Fruit fly (Drosophila melanogaster) S2 (cell line): ENCODE measurements around the gene fy.
A peak's percentile ranks its signal among the peaks of the same experiment; 100 is the strongest.

Source experiments
- CG8478 ChIP-seq: fragments of >200 bp; optimal IDR thresholded peaks from 2 replicates; lab custom pipeline; 2018
- CTCF ChIP-seq, 2 experiments: fragments of >200 bp; optimal IDR thresholded peaks; 2 replicates each; lab custom pipeline; 2018

Gene fy

DNA sequence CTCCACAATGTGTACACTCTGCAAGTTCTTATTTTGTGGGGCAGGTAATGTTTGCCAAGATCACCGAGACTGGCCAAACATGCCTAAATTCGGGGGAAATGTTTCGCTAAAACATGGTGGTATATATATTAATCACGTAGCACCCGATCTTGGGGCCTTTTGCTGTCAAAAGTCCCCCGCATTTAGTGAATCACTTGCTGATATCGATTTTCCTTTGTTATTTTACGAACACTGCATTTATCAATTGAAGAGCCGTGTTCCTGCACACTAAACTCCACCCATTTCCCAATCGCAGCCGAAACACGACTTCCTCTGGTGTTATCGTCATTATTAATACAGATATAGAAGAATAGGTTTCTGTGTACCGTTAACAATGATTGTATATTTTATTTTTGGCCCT, 18.6 kb upstream of the fy start:
- TF ChIP-seq CTCF (optimal IDR thresholded peaks at IDR 0.05; lab: Kevin White, UChicago) (no peak), CG8478 (lab: Kevin White, UChicago) (no peak)

DNA sequence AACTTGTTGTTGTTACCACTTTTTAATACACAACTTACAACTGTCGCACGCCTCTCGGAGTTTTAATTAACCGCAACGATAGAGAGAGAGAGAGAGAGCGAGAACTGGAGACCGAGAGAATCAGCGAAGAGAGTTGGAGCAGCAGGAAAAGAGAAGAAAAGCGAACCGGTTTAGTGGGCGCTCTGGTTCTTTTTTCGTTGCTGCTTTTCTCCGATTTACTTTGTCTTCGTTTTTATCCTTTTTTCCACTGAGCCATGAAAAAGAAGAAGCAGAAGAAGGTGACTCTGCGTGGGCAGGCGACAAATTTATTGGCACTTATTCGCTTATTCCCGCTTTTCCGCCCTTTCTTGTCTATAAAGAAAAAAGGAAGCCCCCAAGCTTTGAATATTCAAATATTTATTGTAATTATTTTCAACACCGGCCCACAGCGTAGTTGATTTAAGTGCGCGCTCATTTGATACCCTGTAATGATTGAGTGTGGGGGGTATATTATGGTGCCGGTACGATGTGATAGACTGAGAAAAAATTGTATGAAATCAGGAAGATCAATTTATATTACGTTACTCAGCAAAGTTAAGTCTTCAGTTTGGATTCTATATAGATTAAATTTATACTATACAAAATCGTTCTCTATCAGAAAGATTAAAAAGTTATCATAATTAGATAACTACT, 17.3 kb upstream of the fy start:
- no peak for TF ChIP-seq CTCF (optimal IDR thresholded peaks at IDR 0.05; lab: Kevin White, UChicago)
- no peak for TF ChIP-seq CG8478 (lab: Kevin White, UChicago)

DNA sequence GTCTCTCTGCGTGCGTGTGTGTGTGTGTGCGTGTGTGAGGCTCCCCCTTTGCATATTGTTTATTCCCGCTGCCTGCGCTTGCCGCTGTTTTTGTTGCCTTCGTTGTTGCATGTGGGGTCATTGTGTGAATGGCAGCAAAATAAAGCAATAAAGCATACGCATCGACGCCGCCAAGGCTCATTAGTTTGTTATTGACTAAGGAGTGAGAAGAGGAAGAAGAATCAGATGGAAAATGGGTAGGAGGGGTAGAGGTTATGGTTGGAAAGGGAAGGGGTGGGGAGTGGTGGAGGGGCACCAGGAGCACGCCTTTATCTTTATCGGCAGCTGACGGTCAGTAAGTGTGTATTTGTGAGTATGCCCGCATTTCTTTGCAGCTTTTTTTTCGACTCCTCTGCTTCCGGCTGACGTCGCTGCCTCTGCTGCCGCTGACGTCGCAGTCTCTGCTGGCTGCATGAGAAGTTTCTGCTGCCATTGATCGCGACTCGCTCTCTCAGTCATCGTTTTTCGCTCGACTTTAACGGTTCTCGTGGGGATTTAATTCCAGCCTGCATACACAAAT, 16.4 kb upstream of the fy start:
- TF ChIP-seq CTCF (optimal IDR thresholded peaks at IDR 0.05; lab: Kevin White, UChicago) = no peak
- no peak for TF ChIP-seq CG8478 (lab: Kevin White, UChicago)

DNA sequence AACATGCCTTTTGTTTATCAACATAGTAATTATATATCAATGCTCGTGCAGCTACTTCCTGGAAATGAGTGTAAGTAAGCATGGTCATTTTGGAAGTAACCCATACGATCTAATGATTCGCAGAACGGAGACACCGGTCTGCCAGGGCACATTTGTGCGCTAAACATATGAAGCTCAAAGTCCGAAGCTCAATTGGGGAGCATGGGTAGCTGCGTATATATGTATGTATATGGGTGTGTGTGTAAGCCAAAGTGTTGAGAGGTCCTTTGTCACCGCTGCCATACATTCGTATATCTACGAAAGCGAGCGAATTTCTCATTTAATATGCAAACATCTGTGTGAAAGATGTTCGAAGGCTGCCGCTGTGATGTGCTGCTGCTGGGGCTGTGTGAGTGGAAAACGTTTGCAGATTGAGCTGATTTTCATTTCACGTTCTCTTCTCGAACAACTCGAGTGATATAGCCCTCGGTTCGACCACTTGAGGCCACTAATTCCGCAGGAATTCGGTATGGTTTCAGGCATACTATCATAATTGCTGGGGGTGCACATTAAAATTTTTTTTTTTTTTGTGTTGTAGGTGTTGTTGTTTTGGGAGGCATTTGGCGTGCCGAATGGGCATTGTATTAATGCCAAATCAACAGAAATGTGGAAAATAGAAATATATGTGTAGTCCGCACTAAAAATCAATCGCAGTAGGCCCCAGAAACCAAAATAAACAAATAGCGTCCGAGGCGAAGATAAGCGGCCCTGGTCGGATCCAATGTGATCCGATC, 15.2 kb upstream of the fy start:
- no peak for TF ChIP-seq CTCF (optimal IDR thresholded peaks at IDR 0.05; lab: Kevin White, UChicago)
- TF ChIP-seq CG8478 (lab: Kevin White, UChicago) = peak; percentile 23

DNA sequence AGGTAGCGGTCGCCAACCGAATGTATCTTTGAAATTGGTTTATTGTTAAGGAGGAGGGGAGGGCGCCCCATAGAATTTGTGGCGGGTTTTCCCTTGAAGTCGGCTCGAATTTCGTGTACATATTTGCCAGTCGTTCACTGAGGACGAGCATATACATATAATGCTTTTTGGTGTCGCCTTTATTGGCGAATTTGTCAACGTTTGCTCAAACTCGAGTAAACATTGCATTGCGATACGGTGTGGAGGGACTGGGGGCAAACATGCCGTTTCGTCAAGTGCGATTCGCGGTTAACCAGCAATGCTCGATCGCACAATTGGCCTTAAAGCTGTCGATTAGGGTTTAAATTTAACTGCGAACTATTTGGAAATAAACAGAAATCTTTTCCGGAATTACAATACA, 14.5 kb upstream of the fy start:
- TF ChIP-seq CTCF (optimal IDR thresholded peaks at IDR 0.05; lab: Kevin White, UChicago) = no peak
- no peak for TF ChIP-seq CG8478 (lab: Kevin White, UChicago)

dm6 chr2L:8416350-8417046, 13.4 kb upstream of the fy start:
- no peak for TF ChIP-seq CG8478 (lab: Kevin White, UChicago)
- TF ChIP-seq CTCF (optimal IDR thresholded peaks at IDR 0.05; lab: Kevin White, UChicago) = no peak

DNA sequence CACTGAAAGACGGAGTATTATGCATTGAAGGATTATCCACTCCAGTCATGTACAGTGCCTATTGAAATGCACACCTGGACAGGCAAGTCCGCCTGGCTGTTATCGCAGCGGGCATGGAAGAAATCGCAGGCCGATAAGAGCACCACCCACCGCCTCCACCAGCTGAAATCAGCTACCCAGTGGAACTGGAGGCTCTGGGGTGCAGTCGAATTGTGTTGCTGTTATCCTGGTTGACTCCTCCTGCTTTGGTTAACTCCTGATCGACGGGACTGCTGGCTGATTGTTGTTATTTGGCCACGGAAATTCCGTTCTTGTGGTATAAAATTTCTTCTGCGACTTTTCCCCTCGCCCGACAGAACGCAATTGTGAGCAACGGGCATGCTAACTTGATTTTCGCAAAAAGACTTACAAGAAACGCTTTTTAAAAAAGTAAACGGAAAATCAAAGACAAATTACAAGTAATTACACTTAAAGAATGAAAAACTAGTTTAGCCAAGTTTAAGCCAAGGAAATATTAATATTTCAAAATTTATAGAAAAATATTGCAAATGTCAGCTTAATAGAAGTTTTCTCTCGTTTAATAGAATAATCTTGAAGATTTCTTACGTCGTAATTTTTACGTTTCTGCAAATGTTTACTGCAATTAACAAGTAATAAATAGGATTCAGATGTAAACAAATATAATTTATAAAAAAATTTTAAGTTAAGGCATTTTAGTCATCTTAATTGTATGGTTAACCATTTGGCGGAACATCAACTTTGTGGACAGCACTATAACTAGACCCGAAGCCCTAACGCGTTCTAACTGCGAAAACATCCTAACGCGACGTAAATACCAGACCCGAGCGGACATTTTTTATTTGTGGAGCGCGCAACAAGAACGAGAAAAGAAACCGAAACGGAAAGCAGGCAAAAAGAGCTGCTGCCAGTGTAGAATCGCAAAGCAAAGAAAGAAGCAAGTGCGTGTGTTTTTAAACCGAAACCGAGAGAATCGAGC, 12.1 kb upstream of the fy start, which contains the start of the genes CG13398 and Akap200:
CG13398 (minus strand) TSS at position 370 of the 997 bp plus-strand sequence.
Akap200 (plus strand) TSS at position 804 of the 997 bp plus-strand sequence.
- no peak for TF ChIP-seq CTCF (optimal IDR thresholded peaks at IDR 0.05; lab: Kevin White, UChicago)
- no peak for TF ChIP-seq CG8478 (lab: Kevin White, UChicago)

DNA sequence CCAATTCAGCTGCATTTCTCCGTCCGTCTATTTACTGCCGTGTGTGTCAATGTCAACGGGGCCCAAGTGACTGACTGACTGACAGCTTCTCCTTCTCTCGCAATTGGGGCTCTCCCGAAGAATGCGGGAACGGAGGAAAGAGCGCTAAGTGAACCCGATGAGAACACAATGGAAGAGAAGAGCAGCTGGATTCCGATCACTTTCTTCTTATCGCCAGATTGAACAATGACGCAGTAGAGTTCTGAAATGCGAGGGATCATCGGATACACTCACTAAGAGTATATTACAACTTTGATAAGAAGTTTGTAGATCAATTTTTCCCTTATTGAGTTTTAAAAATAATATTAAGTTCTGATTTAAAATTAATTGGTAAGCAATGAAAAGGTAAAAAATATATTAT, 8.4 kb upstream of the fy start, which contains the start of gene Naglu:
Naglu (minus strand) TSS at position 339 of the 400 bp plus-strand sequence.
- TF ChIP-seq CG8478 (lab: Kevin White, UChicago) (no peak), CTCF (optimal IDR thresholded peaks at IDR 0.05; lab: Kevin White, UChicago) (no peak)

DNA sequence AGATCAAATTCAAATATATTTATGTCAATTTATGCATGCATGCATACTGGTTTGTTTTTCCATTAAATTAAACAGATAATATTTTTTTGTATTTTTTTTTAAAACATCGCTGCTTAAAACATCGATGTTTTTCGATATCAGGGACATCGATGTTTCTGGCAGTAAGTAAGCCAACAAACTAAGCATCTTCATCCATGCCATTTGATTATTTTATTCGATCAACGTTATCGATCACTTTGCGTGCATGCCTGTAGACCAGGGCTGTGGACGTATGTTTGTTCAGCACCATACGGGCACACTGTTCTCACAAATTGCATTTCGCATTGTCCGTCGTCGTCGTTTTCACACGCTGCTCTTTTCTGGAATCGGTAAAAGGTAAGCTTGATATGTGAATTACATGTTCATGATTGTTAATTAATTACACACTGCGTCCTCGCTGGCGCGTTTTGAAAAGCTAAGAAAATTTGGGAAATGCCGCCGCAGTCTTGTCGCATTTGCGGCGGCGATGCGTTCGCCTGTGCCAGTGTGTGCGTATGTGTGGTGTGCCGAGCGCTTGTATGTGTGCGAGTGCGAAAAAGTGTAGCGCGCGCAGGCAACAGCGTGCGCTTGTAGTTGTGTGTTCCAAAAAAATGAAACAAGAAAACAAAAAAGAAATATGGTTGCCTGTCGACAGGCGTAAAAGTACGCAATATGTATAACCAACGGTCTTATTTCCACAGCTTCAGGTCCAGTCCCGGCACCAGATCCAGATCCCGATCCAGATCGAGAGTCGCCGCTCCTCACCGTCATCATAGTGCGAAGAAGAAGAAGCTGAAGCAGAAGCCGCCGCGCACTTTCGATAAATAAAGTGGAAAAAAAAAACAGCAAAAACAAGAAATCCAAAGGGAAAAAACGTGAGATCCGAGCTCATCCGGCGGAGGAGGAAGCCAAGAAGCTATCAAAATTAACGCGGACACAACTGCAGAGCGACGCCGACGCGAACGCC, 498 bp upstream of the fy start, which contains the start of gene emb:
emb (plus strand) TSS at position 288 of the 985 bp plus-strand sequence.
- TF ChIP-seq CG8478 (lab: Kevin White, UChicago) (no peak), CTCF (optimal IDR thresholded peaks at IDR 0.05; lab: Kevin White, UChicago) (peak; percentile 8 to 46)

- TF ChIP-seq CG8478 (lab: Kevin White, UChicago) (no peak), CTCF (optimal IDR thresholded peaks at IDR 0.05; lab: Kevin White, UChicago) (no peak)
These were observed 3.0 kb downstream of the fy start, which contains the start of gene CG31898 for dm6 chr2L:8399863-8400598. Gene CG31898, plus strand, starts transcription at chr2L:8400421.

dm6 chr2L:8398721-8399120, 4.4 kb downstream of the fy start, which contains the start of gene CG13386:
Gene CG13386, plus strand, starts transcription at chr2L:8399021.
- TF ChIP-seq CG8478 (lab: Kevin White, UChicago) (no peak), CTCF (optimal IDR thresholded peaks at IDR 0.05; lab: Kevin White, UChicago) (no peak)
